Worm (Caenorhabditis elegans) whole organism, L4 larva: Measurements from ENCODE around the gene F23F1.6.

Experiments
- Y48G9A.11 ChIP-seq: fragments of 200-800 bp; sonication (Bioruptor generic); IDR thresholded peaks from 2 replicates; pipeline ENCODE4 v1.3.6; 2022; ENCODE audit warnings: missing genetic modification reagents, missing genetic modification characterization, missing compliant biosample characterization
- Y75B8A.6 ChIP-seq: fragments of 200-800 bp; sonication (Bioruptor generic); IDR thresholded peaks from 2 replicates; pipeline ENCODE4 v1.3.6; 2022; ENCODE audit warnings: missing genetic modification reagents, missing genetic modification characterization, missing compliant biosample characterization
- aha-1 ChIP-seq: fragments of 150-350 bp; peaks from one replicate; lab custom pipeline; 2014; ENCODE audit warnings: missing biosample characterization, missing genetic modification characterization
- arid-1 ChIP-seq: fragments of 200-800 bp; sonication (Bioruptor generic); conservative IDR thresholded peaks from 2 replicates; pipeline ENCODE4 v1.3.6; 2022; ENCODE audit warnings: missing genetic modification reagents, missing genetic modification characterization, missing compliant biosample characterization
- ceh-20 ChIP-seq: fragments of 200-800 bp; sonication (Bioruptor generic); IDR thresholded peaks from 2 replicates; pipeline ENCODE4 v1.3.6; 2022; ENCODE audit warnings: missing genetic modification reagents, missing genetic modification characterization, missing compliant biosample characterization
- ceh-28 ChIP-seq: fragments of 150-350 bp; optimal IDR thresholded peaks from 2 replicates; lab custom pipeline; 2014; ENCODE audit warnings: missing biosample characterization, missing genetic modification reagents, missing genetic modification characterization
- ceh-44 ChIP-seq: fragments of 200-800 bp; sonication (Bioruptor generic); IDR thresholded peaks from 2 replicates; pipeline ENCODE4 v1.3.6; 2022; ENCODE audit warnings: missing genetic modification reagents, missing genetic modification characterization, missing compliant biosample characterization
- ctbp-1 ChIP-seq: fragments of 200-800 bp; sonication (Bioruptor generic); IDR thresholded peaks from 2 replicates; pipeline ENCODE4 v1.3.6; 2022; ENCODE audit warnings: missing genetic modification reagents, missing genetic modification characterization, missing compliant biosample characterization
- daf-16 ChIP-seq, 3 experiments: sonication (generic microtip); optimal IDR thresholded peaks; 2 replicates each; lab custom pipeline; 2016 to 2017; ENCODE audit warnings: missing genetic modification characterization in 3 of 3, missing genetic modification reagents in 3 of 3, mild to moderate bottlenecking in 2 of 3, missing compliant biosample characterization in 2 of 3, missing biosample characterization in 1 of 3, moderate library complexity in 1 of 3
- daf-19 ChIP-seq: fragments of 200-800 bp; sonication (Bioruptor generic); conservative IDR thresholded peaks from 2 replicates; pipeline ENCODE4 v1.3.6; 2022; ENCODE audit warnings: missing genetic modification characterization, missing compliant biosample characterization
- daf-8 ChIP-seq: fragments of 200-800 bp; sonication (Bioruptor generic); IDR thresholded peaks from 2 replicates; pipeline ENCODE4 v1.3.6; 2022; ENCODE audit warnings: missing genetic modification characterization, missing compliant biosample characterization
- dmd-6 ChIP-seq: fragments of 200-800 bp; sonication (Bioruptor generic); IDR thresholded peaks from 2 replicates; pipeline ENCODE4 v1.3.6; 2022; ENCODE audit warnings: missing genetic modification reagents, missing genetic modification characterization, missing compliant biosample characterization
- dmd-9 ChIP-seq: fragments of 200-800 bp; sonication (Bioruptor generic); IDR thresholded peaks from 2 replicates; pipeline ENCODE4 v1.3.6; 2022; ENCODE audit warnings: missing genetic modification reagents, missing genetic modification characterization, missing compliant biosample characterization
- fkh-10 ChIP-seq: fragments of 150-350 bp; optimal IDR thresholded peaks from 2 replicates; lab custom pipeline; 2014; ENCODE audit warnings: missing biosample characterization, missing genetic modification reagents, missing genetic modification characterization
- gei-8 ChIP-seq: fragments of 200-800 bp; sonication (Bioruptor generic); optimal IDR thresholded peaks from 2 replicates; lab custom pipeline; 2018; ENCODE audit warnings: mild to moderate bottlenecking, missing genetic modification characterization, missing compliant biosample characterization
- hlh-11 ChIP-seq: fragments of 200-800 bp; sonication (Bioruptor generic); optimal IDR thresholded peaks from 2 replicates; lab custom pipeline; 2018; ENCODE audit warnings: mild to moderate bottlenecking, missing genetic modification characterization, missing compliant biosample characterization
- hlh-30 ChIP-seq: sonication (generic microtip); optimal IDR thresholded peaks from 2 replicates; lab custom pipeline; 2017; ENCODE audit warnings: antibody characterized with exemption, mild to moderate bottlenecking, missing genetic modification characterization, missing compliant biosample characterization; ENCODE audit not compliant: insufficient read depth
- hmg-1.1 ChIP-seq: fragments of 200-800 bp; sonication (Bioruptor generic); IDR thresholded peaks from 2 replicates; pipeline ENCODE4 v1.3.6; 2022; ENCODE audit warnings: missing genetic modification reagents, missing genetic modification characterization, missing compliant biosample characterization
- lim-7 ChIP-seq: fragments of 200-800 bp; sonication (Bioruptor generic); IDR thresholded peaks from 2 replicates; pipeline ENCODE4 v1.3.6; 2022; ENCODE audit warnings: missing genetic modification characterization, missing compliant biosample characterization
- lin-13 ChIP-seq: fragments of 150-350 bp; optimal IDR thresholded peaks from 2 replicates; lab custom pipeline; 2014; ENCODE audit warnings: missing biosample characterization, missing genetic modification reagents, missing genetic modification characterization
- lin-15B ChIP-seq: fragments of 150-350 bp; sonication (generic microtip); optimal IDR thresholded peaks from 3 replicates; lab custom pipeline; 2014; ENCODE audit warnings: missing biosample characterization, missing genetic modification characterization
- lin-38 ChIP-seq: fragments of 200-800 bp; sonication (Bioruptor generic); IDR thresholded peaks from 2 replicates; pipeline ENCODE4 v1.3.6; 2022; ENCODE audit warnings: missing genetic modification reagents, missing genetic modification characterization, missing compliant biosample characterization
- mdl-1 ChIP-seq, 2 experiments: fragments of 150-350 bp in 1 of 2; sonication (generic microtip) in 1 of 2; optimal IDR thresholded peaks; 2 replicates each; lab custom pipeline; 2014 to 2017; ENCODE audit warnings: missing biosample characterization in 2 of 2, missing genetic modification characterization in 2 of 2
- mep-1 ChIP-seq: fragments of 150-350 bp; sonication (generic microtip); optimal IDR thresholded peaks from 3 replicates; lab custom pipeline; 2014; ENCODE audit warnings: missing biosample characterization, missing genetic modification characterization
- mxl-2 ChIP-seq: fragments of 200-800 bp; sonication (Bioruptor generic); conservative IDR thresholded peaks from 2 replicates; pipeline ENCODE4 v1.3.6; 2022; ENCODE audit warnings: missing genetic modification reagents, missing genetic modification characterization, missing compliant biosample characterization
- mxl-3 ChIP-seq: fragments of 200-800 bp; sonication (Bioruptor generic); optimal IDR thresholded peaks from 2 replicates; lab custom pipeline; 2018; ENCODE audit warnings: mild to moderate bottlenecking, missing genetic modification characterization, missing compliant biosample characterization
- nhr-11 ChIP-seq: fragments of 150-350 bp; optimal IDR thresholded peaks from 2 replicates; lab custom pipeline; 2014; ENCODE audit warnings: missing biosample characterization, missing genetic modification characterization
- nhr-25 ChIP-seq: sonication (generic microtip); optimal IDR thresholded peaks from 2 replicates; lab custom pipeline; 2017; ENCODE audit warnings: missing genetic modification characterization, mild to moderate bottlenecking, missing compliant biosample characterization, antibody characterized with exemption, moderate library complexity, borderline replicate concordance; ENCODE audit not compliant: insufficient read depth
- nhr-28 ChIP-seq: fragments of 150-350 bp; optimal IDR thresholded peaks from 2 replicates; lab custom pipeline; 2014; ENCODE audit warnings: missing biosample characterization, missing genetic modification characterization
- nhr-6 ChIP-seq: fragments of 150-350 bp; optimal IDR thresholded peaks from 2 replicates; lab custom pipeline; 2014; ENCODE audit warnings: missing biosample characterization, missing genetic modification characterization
- php-3 ChIP-seq: fragments of 200-800 bp; sonication (Bioruptor generic); IDR thresholded peaks from 2 replicates; pipeline ENCODE4 v1.3.6; 2022; ENCODE audit warnings: missing genetic modification reagents, missing genetic modification characterization, missing compliant biosample characterization
- rbr-2 ChIP-seq: sonication (generic microtip); optimal IDR thresholded peaks from 2 replicates; lab custom pipeline; 2016; ENCODE audit warnings: missing genotype, missing genetic modification characterization, missing compliant biosample characterization
- saeg-2 ChIP-seq: fragments of 200-800 bp; sonication (Bioruptor generic); IDR thresholded peaks from 2 replicates; pipeline ENCODE4 v1.3.6; 2022; ENCODE audit warnings: missing genetic modification reagents, missing genetic modification characterization, missing compliant biosample characterization
- set-16 ChIP-seq: fragments of 200-800 bp; sonication (Bioruptor generic); IDR thresholded peaks from 2 replicates; pipeline ENCODE4 v1.3.6; 2022; ENCODE audit warnings: missing genetic modification reagents, missing genetic modification characterization, missing compliant biosample characterization
- skn-1 ChIP-seq: fragments of 150-350 bp; optimal IDR thresholded peaks from 2 replicates; lab custom pipeline; 2014; ENCODE audit warnings: missing biosample characterization, missing genetic modification characterization
- tra-1 ChIP-seq: fragments of 200-800 bp; sonication (Bioruptor generic); IDR thresholded peaks from 2 replicates; pipeline ENCODE4 v1.3.6; 2022; ENCODE audit warnings: missing genetic modification reagents, missing genetic modification characterization, missing compliant biosample characterization
- unc-39 ChIP-seq: sonication (generic microtip); optimal IDR thresholded peaks from 2 replicates; lab custom pipeline; 2017; ENCODE audit warnings: missing biosample characterization, missing genetic modification characterization
- unc-62 ChIP-seq, 3 experiments: fragments of 150-350 bp in 1 of 3; sonication (generic microtip); optimal IDR thresholded peaks in 2 of 3; peaks in 1 of 3; 1 replicate in 1 of 3; 2 replicates in 2 of 3; lab custom pipeline; 2014 to 2017; ENCODE audit warnings: missing biosample characterization in 3 of 3, missing genetic modification characterization in 3 of 3, missing genetic modification reagents in 3 of 3, missing genotype in 1 of 3
- vab-7 ChIP-seq: fragments of 200-800 bp; sonication (Bioruptor generic); IDR thresholded peaks from 2 replicates; pipeline ENCODE4 v1.3.6; 2022; ENCODE audit warnings: missing genetic modification reagents, missing genetic modification characterization, missing compliant biosample characterization
- zfp-2 ChIP-seq: sonication (generic microtip); optimal IDR thresholded peaks from 2 replicates; lab custom pipeline; 2016; ENCODE audit warnings: mild to moderate bottlenecking, missing genetic modification characterization, missing compliant biosample characterization
- zip-11 ChIP-seq: fragments of 200-800 bp; sonication (Bioruptor generic); IDR thresholded peaks from 2 replicates; pipeline ENCODE4 v1.3.6; 2022; ENCODE audit warnings: missing genetic modification characterization, missing compliant biosample characterization

F23F1.6 gene

DNA sequence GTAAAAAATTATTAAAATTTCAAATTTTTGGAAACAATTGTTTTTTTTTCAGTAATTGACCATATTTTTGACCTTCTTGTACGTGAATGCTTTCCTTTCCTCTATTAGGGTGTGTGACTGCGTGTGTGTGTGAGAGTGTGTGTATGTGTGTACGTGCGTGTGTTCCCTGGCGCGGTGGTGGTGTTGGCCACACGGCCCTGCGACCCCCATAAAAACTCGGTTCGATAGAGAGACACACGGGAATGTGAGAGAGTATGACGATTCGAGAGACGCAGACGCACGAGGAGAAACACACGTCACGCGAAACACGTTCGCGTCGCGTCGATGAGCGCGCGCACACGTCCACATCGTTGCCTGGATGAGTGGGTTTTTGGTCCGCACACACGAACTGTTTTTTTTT, 18.3 kb downstream of the F23F1.6 start (continued):
- TF ChIP-seq daf-19 (GFP tag; lab: Robert Waterston, UW) (no peak), ceh-20 (GFP tag; lab: Robert Waterston, UW) (peak; percentile 82; the same call in 1 of the 2 replicates), daf-16 (GFP tag; optimal IDR thresholded peaks at IDR 0.05; lab: Kevin White, UChicago) (peak in 1 of 2 experiments; percentile 30), daf-16 (tag; optimal IDR thresholded peaks at IDR 0.05; lab: Kevin White, UChicago) (peak; percentile 60), mxl-2 (no peak), Y75B8A.6 (GFP tag; lab: Robert Waterston, UW) (0 out of 2 replicates have a peak, but pooled peaks have one; percentile 50), gei-8 (GFP tag; lab: Kevin White, UChicago) (no peak), mep-1 (tag; lab: Kevin White, UChicago) (peak; percentile 84), rbr-2 (tag; lab: Kevin White, UChicago) (peak; percentile 86), lin-13 (GFP tag; lab: Kevin White, UChicago) (peak; percentile 45), hlh-11 (peak; percentile 92), saeg-2 (GFP tag; lab: Robert Waterston, UW) (0 out of 2 replicates have a peak, but pooled peaks have one; percentile 53), zip-11 (GFP tag; lab: Robert Waterston, UW) (no peak), Y48G9A.11 (no peak), lim-7 (no peak), hmg-1.1 (peak; percentile 83), vab-7 (0 out of 2 replicates have a peak, but pooled peaks have one; percentile 18), tra-1 (GFP tag; lab: Robert Waterston, UW) (0 out of 2 replicates have a peak, but pooled peaks have one; percentile 52), dmd-6 (GFP tag; lab: Robert Waterston, UW) (peak; percentile 77), mdl-1 (tag; optimal IDR thresholded peaks at IDR 0.05; lab: Kevin White, UChicago) (peak; percentile 77 to 97), ceh-28 (tag; lab: Kevin White, UChicago) (no peak), unc-39 (tag; lab: Kevin White, UChicago) (no peak), mxl-3 (GFP tag; lab: Kevin White, UChicago) (peak; percentile 99), daf-8 (GFP tag; lab: Robert Waterston, UW) (no peak), lin-15B (no peak), arid-1 (GFP tag; lab: Robert Waterston, UW) (peak; percentile 36; the same call in 1 of the 2 replicates), zfp-2 (tag; lab: Kevin White, UChicago) (no peak), nhr-11 (tag; lab: Kevin White, UChicago) (peak; percentile 69), aha-1 (tag; lab: Kevin White, UChicago) (peak; percentile 98), php-3 (peak; percentile 72), nhr-28 (tag; lab: Kevin White, UChicago) (peak; percentile 91), unc-62 (GFP tag; optimal IDR thresholded peaks at IDR 0.05 in 1 of 2; lab: Kevin White, UChicago) (peak in 1 of 2 experiments; percentile 99), unc-62 (tag; optimal IDR thresholded peaks at IDR 0.05; lab: Kevin White, UChicago) (no peak), nhr-6 (tag; lab: Kevin White, UChicago) (peak; percentile 48), fkh-10 (GFP tag; lab: Kevin White, UChicago) (peak; percentile 28), nhr-25 (tag; lab: Kevin White, UChicago) (peak; percentile 81), hlh-30 (peak; percentile 98), lin-38 (GFP tag; lab: Robert Waterston, UW) (no peak), skn-1 (tag; lab: Kevin White, UChicago) (no peak), ceh-44 (GFP tag; lab: Robert Waterston, UW) (peak; percentile 16; the same call in 1 of the 2 replicates)
- TF ChIP-seq, all 104 proteins: peak for 44

DNA sequence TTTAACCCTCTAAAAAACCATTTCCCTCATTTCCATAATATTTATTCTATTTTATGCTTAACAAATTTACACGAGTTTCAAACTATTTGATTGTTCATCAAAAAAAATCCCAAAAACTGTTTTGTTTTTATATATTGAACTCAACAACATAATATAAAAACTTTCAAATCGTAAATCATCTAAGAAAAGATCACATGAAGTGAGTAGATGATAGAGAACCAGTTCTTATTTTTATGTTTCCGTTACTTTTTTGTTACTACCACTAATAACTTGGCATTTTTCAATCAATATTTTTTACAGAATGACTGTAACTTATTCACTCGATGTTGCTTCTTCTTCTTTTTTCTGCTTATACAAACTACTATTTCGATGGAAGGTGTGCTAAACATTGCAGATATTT, 24.4 kb downstream of the F23F1.6 start, which contains the start of gene best-3:
Gene best-3 (plus strand): TSS at position 301 of the 400 bp plus-strand sequence.
- TF ChIP-seq gei-8 (GFP tag; lab: Kevin White, UChicago) (no peak), set-16 (GFP tag; lab: Robert Waterston, UW) (no peak), ctbp-1 (GFP tag; lab: Robert Waterston, UW) (no peak), dmd-9 (GFP tag; lab: Robert Waterston, UW) (no peak), saeg-2 (GFP tag; lab: Robert Waterston, UW) (no peak)
